Worm (Caenorhabditis elegans) whole organism, late embryonic: ENCODE results near the gene Y43F8C.23.

ENCODE experiments used
- ceh-24 ChIP-seq: sonication (generic microtip); optimal IDR thresholded peaks from 2 replicates; lab custom pipeline; 2016; ENCODE audit warnings: mild to moderate bottlenecking, missing genetic modification characterization, missing compliant biosample characterization
- sox-4 ChIP-seq: sonication (generic microtip); optimal IDR thresholded peaks from 2 replicates; lab custom pipeline; 2017; ENCODE audit warnings: mild to moderate bottlenecking, missing genetic modification characterization, inconsistent platforms, missing compliant biosample characterization

DNA sequence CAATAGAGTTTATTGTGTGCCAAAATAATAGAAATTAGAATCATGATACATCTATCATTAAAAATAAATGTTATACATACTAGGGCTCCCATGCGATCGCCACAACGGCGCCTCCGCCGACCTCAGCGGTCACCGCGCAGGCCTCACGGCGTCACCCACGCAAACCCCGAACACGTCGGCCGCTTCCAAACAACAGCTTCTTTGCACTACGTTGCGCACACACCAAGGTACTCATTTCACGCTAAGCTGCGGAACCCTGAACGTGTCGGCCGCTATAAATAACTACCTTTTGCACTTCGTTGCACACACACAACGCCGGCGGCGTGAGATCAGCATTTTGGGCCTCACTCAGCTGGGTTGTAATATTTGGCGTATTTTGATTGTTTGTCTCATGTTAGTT is 47.7 kb upstream of the Y43F8C.23 start:
- no peak for TF ChIP-seq sox-4
- no peak for TF ChIP-seq ceh-24 (tag; lab: Kevin White, UChicago)
